Fruit fly (Drosophila melanogaster) whole organism, wandering third instar larva: ENCODE data around the gene CG17712.

Source experiments
- Abd-B ChIP-seq: fragments of >200 bp; optimal IDR thresholded peaks from 2 replicates; lab custom pipeline; 2017; ENCODE audit warnings: missing biosample characterization, missing genetic modification characterization
- CG9705 ChIP-seq: fragments of 200-800 bp; sonication (Bioruptor generic); optimal IDR thresholded peaks from 2 replicates; lab custom pipeline; 2018; ENCODE audit warnings: missing biosample characterization, mild to moderate bottlenecking, missing genetic modification characterization
- CrebA ChIP-seq: fragments of 200-800 bp; sonication (Bioruptor generic); optimal IDR thresholded peaks from 2 replicates; lab custom pipeline; 2016; ENCODE audit warnings: missing biosample characterization, mild to moderate bottlenecking, missing genetic modification characterization, borderline replicate concordance
- Dfd ChIP-seq: fragments of >200 bp; optimal IDR thresholded peaks from 2 replicates; lab custom pipeline; 2017; ENCODE audit warnings: missing biosample characterization, missing genetic modification characterization
- Dif ChIP-seq: fragments of 200-275, 200-300 bp; sonication (Bioruptor generic); optimal IDR thresholded peaks from 2 replicates; lab custom pipeline; 2018; ENCODE audit warnings: missing biosample characterization, missing genetic modification characterization; ENCODE audit not compliant: partially characterized antibody
- GATAd ChIP-seq: sonication (Bioruptor generic); optimal IDR thresholded peaks from 2 replicates; lab custom pipeline; 2016; ENCODE audit warnings: missing biosample characterization, missing genetic modification characterization
- HLH106 ChIP-seq: fragments of 200-800 bp; optimal IDR thresholded peaks from 3 replicates; lab custom pipeline; 2019; ENCODE audit warnings: missing biosample characterization, mild to moderate bottlenecking, missing genetic modification characterization, moderate library complexity
- Hnf4 ChIP-seq: fragments of 200-800 bp; sonication (Bioruptor generic); optimal IDR thresholded peaks from 2 replicates; lab custom pipeline; 2016; ENCODE audit warnings: missing biosample characterization, mild to moderate bottlenecking, missing genetic modification characterization
- Hr78 ChIP-seq: fragments of >200 bp; optimal IDR thresholded peaks from 2 replicates; lab custom pipeline; 2017; ENCODE audit warnings: missing biosample characterization, missing genetic modification characterization
- Hr83 ChIP-seq: fragments of 200-300 bp; sonication (Bioruptor generic); optimal IDR thresholded peaks from 2 replicates; lab custom pipeline; 2016; ENCODE audit warnings: missing biosample characterization, mild to moderate bottlenecking, missing genetic modification characterization, moderate library complexity; ENCODE audit not compliant: poor library complexity, severe bottlenecking
- Jra ChIP-seq: sonication (Bioruptor generic); optimal IDR thresholded peaks from 2 replicates; lab custom pipeline; 2016; ENCODE audit warnings: missing biosample characterization, missing genetic modification characterization
- Mio ChIP-seq: sonication (Bioruptor generic); optimal IDR thresholded peaks from 2 replicates; lab custom pipeline; 2016; ENCODE audit warnings: missing biosample characterization, missing genetic modification characterization
- Myc ChIP-seq: fragments of >200 bp; optimal IDR thresholded peaks from 2 replicates; lab custom pipeline; 2017
- OdsH ChIP-seq: fragments of 200-800 bp; sonication (Bioruptor generic); optimal IDR thresholded peaks from 2 replicates; lab custom pipeline; 2016; ENCODE audit warnings: missing biosample characterization, mild to moderate bottlenecking, missing genetic modification characterization
- Rel ChIP-seq, 2 experiments: fragments of 200-800 bp; sonication (Bioruptor generic) in 1 of 2; optimal IDR thresholded peaks; 2 replicates in 1 of 2; 3 replicates in 1 of 2; lab custom pipeline; 2016 to 2019; ENCODE audit warnings: mild to moderate bottlenecking in 2 of 2, missing biosample characterization in 2 of 2, missing genetic modification characterization in 2 of 2, moderate library complexity in 1 of 2
- Sp1 ChIP-seq: fragments of 200-800 bp; sonication (Bioruptor generic); optimal IDR thresholded peaks from 3 replicates; lab custom pipeline; 2019; ENCODE audit warnings: missing biosample characterization, mild to moderate bottlenecking, missing genetic modification characterization, moderate library complexity
- Vsx2 ChIP-seq: fragments of 200-300, 225-300 bp; sonication (Bioruptor generic); optimal IDR thresholded peaks from 2 replicates; lab custom pipeline; 2018; ENCODE audit warnings: missing biosample characterization, missing genetic modification characterization; ENCODE audit not compliant: partially characterized antibody
- brk ChIP-seq: fragments of 200-800 bp; sonication (Bioruptor generic); optimal IDR thresholded peaks from 2 replicates; lab custom pipeline; 2016; ENCODE audit warnings: missing biosample characterization, mild to moderate bottlenecking, missing genetic modification characterization
- dl ChIP-seq, 2 experiments: fragments of 175-275, 200-275 bp in 1 of 2; fragments of 200-275 bp in 1 of 2; sonication (Bioruptor generic); optimal IDR thresholded peaks; lab custom pipeline; 2018; ENCODE audit warnings: mild to moderate bottlenecking in 2 of 2, missing biosample characterization in 2 of 2, missing genetic modification characterization in 2 of 2, moderate library complexity in 2 of 2; ENCODE audit not compliant: partially characterized antibody in 2 of 2, insufficient read depth in 1 of 2
- dmrt93B ChIP-seq: fragments of 200-800 bp; sonication (Bioruptor generic); optimal IDR thresholded peaks from 2 replicates; lab custom pipeline; 2018; ENCODE audit warnings: missing biosample characterization, mild to moderate bottlenecking, missing genetic modification characterization
- dsf ChIP-seq: sonication (Bioruptor generic); optimal IDR thresholded peaks from 2 replicates; lab custom pipeline; 2016; ENCODE audit warnings: missing biosample characterization, missing genetic modification characterization, borderline replicate concordance
- ey ChIP-seq: fragments of 200-800 bp; sonication (Bioruptor generic); optimal IDR thresholded peaks from 2 replicates; lab custom pipeline; 2016; ENCODE audit warnings: missing biosample characterization, missing genetic modification characterization
- foxo ChIP-seq, 2 experiments: fragments of 200-800 bp; sonication (Bioruptor generic); optimal IDR thresholded peaks; 2 replicates in 1 of 2; 3 replicates in 1 of 2; lab custom pipeline; 2016 to 2017; ENCODE audit warnings: missing biosample characterization in 2 of 2, missing genetic modification characterization in 2 of 2
- h ChIP-seq: fragments of 200-800 bp; sonication (Bioruptor generic); optimal IDR thresholded peaks from 3 replicates; lab custom pipeline; 2016; ENCODE audit warnings: missing biosample characterization, mild to moderate bottlenecking, missing genetic modification characterization
- jim ChIP-seq: fragments of 175-275, 200-325 bp; sonication (Bioruptor generic); optimal IDR thresholded peaks from 2 replicates; lab custom pipeline; 2016; ENCODE audit warnings: missing biosample characterization, mild to moderate bottlenecking, missing genetic modification characterization
- lola ChIP-seq: fragments of >200 bp; optimal IDR thresholded peaks from 2 replicates; lab custom pipeline; 2017; ENCODE audit warnings: missing biosample characterization, missing genetic modification characterization
- pan ChIP-seq: fragments of >200 bp; optimal IDR thresholded peaks from 2 replicates; lab custom pipeline; 2017
- psq ChIP-seq: fragments of 200-800 bp; sonication (Bioruptor generic); optimal IDR thresholded peaks from 3 replicates; lab custom pipeline; 2017; ENCODE audit warnings: missing biosample characterization, mild to moderate bottlenecking, missing genetic modification characterization, moderate library complexity
- rgr ChIP-seq: fragments of 200-800 bp; sonication (Bioruptor generic); optimal IDR thresholded peaks from 3 replicates; lab custom pipeline; 2016; ENCODE audit warnings: missing biosample characterization, mild to moderate bottlenecking, missing genetic modification characterization
- sage ChIP-seq: fragments of 200-800 bp; sonication (Bioruptor generic); optimal IDR thresholded peaks from 2 replicates; lab custom pipeline; 2016; ENCODE audit warnings: missing biosample characterization, mild to moderate bottlenecking, missing genetic modification characterization
- sv ChIP-seq: fragments of 200-800 bp; sonication (Bioruptor generic); optimal IDR thresholded peaks from 3 replicates; lab custom pipeline; 2016; ENCODE audit warnings: missing biosample characterization, missing genetic modification characterization
- tai ChIP-seq: sonication (Bioruptor generic); optimal IDR thresholded peaks from 2 replicates; lab custom pipeline; 2016; ENCODE audit warnings: missing biosample characterization, missing genetic modification characterization
- woc ChIP-seq: sonication (Bioruptor generic); optimal IDR thresholded peaks from 2 replicates; lab custom pipeline; 2016; ENCODE audit warnings: missing biosample characterization, mild to moderate bottlenecking, missing genetic modification characterization

CG17712 gene

dm6 chr2L:1727162-1727825 lies 24.6 kb downstream of the CG17712 start:
- TF ChIP-seq Myc (no peak), foxo (GFP tag; optimal IDR thresholded peaks at IDR 0.05; lab: Kevin White, UChicago) (no peak), HLH106 (tag; lab: Kevin White, UChicago) (no peak), dl (GFP tag; optimal IDR thresholded peaks at IDR 0.05; lab: Kevin White, UChicago; ENCODE audit: insufficient read depth in 1 of 2, partially characterized antibody in 2 of 2) (peak; percentile 54 to 61), Abd-B (GFP tag; lab: Kevin White, UChicago) (no peak), pan (lab: Kevin White, UChicago) (no peak), Hr83 (GFP tag; lab: Kevin White, UChicago) (peak; percentile 30), CrebA (GFP tag; lab: Kevin White, UChicago) (no peak), lola (GFP tag; lab: Kevin White, UChicago) (no peak), CG9705 (no peak), psq (GFP tag; lab: Kevin White, UChicago) (no peak), jim (GFP tag; lab: Kevin White, UChicago) (no peak), sv (GFP tag; lab: Kevin White, UChicago) (no peak), Dif (GFP tag; lab: Kevin White, UChicago) (peak; percentile 69), Rel (GFP tag; optimal IDR thresholded peaks at IDR 0.05; lab: Kevin White, UChicago) (no peak), Rel (tag; optimal IDR thresholded peaks at IDR 0.05; lab: Kevin White, UChicago) (no peak), Vsx2 (GFP tag; lab: Kevin White, UChicago) (no peak), sage (GFP tag; lab: Kevin White, UChicago) (no peak), Mio (no peak), dsf (no peak), Hnf4 (GFP tag; lab: Kevin White, UChicago) (no peak)
- TF ChIP-seq, all 38 proteins: peak for 3

dm6 chr2L:1724592-1724940 lies 27.4 kb downstream of the CG17712 start:
- TF ChIP-seq rgr (GFP tag; lab: Kevin White, UChicago) (no peak), CG9705 (no peak), Jra (GFP tag; lab: Kevin White, UChicago) (no peak), Abd-B (GFP tag; lab: Kevin White, UChicago) (no peak), dmrt93B (GFP tag; lab: Kevin White, UChicago) (no peak), jim (GFP tag; lab: Kevin White, UChicago) (no peak), Rel (GFP tag; optimal IDR thresholded peaks at IDR 0.05; lab: Kevin White, UChicago) (no peak), Rel (tag; optimal IDR thresholded peaks at IDR 0.05; lab: Kevin White, UChicago) (no peak), GATAd (GFP tag; lab: Kevin White, UChicago) (no peak), Myc (no peak), Hr83 (GFP tag; lab: Kevin White, UChicago) (no peak), Hnf4 (GFP tag; lab: Kevin White, UChicago) (no peak), Dfd (no peak), psq (GFP tag; lab: Kevin White, UChicago) (no peak), pan (lab: Kevin White, UChicago) (no peak)
- TF ChIP-seq, all 38 proteins: peak for 0

- TF ChIP-seq tai (GFP tag; lab: Kevin White, UChicago), result no peak
- TF ChIP-seq ey (GFP tag; lab: Kevin White, UChicago), result no peak
- TF ChIP-seq Hnf4 (GFP tag; lab: Kevin White, UChicago), result no peak
- peak; percentile 44 for TF ChIP-seq brk (GFP tag; lab: Kevin White, UChicago)
- TF ChIP-seq foxo (GFP tag; optimal IDR thresholded peaks at IDR 0.05; lab: Kevin White, UChicago), result peak in 1 of 2 experiments; percentile 15
- no peak for TF ChIP-seq sage (GFP tag; lab: Kevin White, UChicago)
- TF ChIP-seq h (GFP tag; lab: Kevin White, UChicago), result peak; percentile 17
- TF ChIP-seq woc, result no peak
- TF ChIP-seq Hr78, result no peak
- TF ChIP-seq Sp1 (GFP tag; lab: Kevin White, UChicago), result peak; percentile 53
- TF ChIP-seq Rel (GFP tag; optimal IDR thresholded peaks at IDR 0.05; lab: Kevin White, UChicago), result no peak
- TF ChIP-seq Rel (tag; optimal IDR thresholded peaks at IDR 0.05; lab: Kevin White, UChicago), result peak; percentile 87
- peak; percentile 45 for TF ChIP-seq rgr (GFP tag; lab: Kevin White, UChicago)
- TF ChIP-seq OdsH, result no peak
- peak; percentile 16 for TF ChIP-seq HLH106 (tag; lab: Kevin White, UChicago)
- peak; percentile 10 for TF ChIP-seq Myc
These were observed 27.9 kb downstream of the CG17712 start, which contains the start of gene Rim2 for dm6 chr2L:1723937-1724591. TSS of gene Rim2 (minus strand) at chr2L:1724388.
